Fruit fly (Drosophila melanogaster) whole organism, embryonic: ENCODE data around the gene cwo.

ENCODE experiments used
- ATbp ChIP-seq: fragments of 200-800 bp; sonication (Bioruptor generic); optimal IDR thresholded peaks from 2 replicates; lab custom pipeline; 2017; ENCODE audit warnings: missing biosample characterization, mild to moderate bottlenecking, missing genetic modification characterization, missing genetic modification reagents
- Adf1 ChIP-seq: fragments of 200-800 bp; sonication (Bioruptor generic); IDR thresholded peaks from 2 replicates; pipeline ENCODE4 v1.3.6; 2022; ENCODE audit warnings: missing biosample characterization, missing genetic modification characterization
- Atf3 ChIP-seq: fragments of 200-800 bp; sonication (Bioruptor generic); optimal IDR thresholded peaks from 3 replicates; lab custom pipeline; 2016; ENCODE audit warnings: missing biosample characterization, missing genetic modification characterization
- CG10959 ChIP-seq: fragments of 200-800 bp; sonication (Bioruptor generic); IDR thresholded peaks from 2 replicates; pipeline ENCODE4 v1.3.6; 2022; ENCODE audit warnings: missing biosample characterization, missing genetic modification characterization
- CG12744 ChIP-seq: fragments of 200-800 bp; sonication (Bioruptor generic); optimal IDR thresholded peaks from 2 replicates; lab custom pipeline; 2016; ENCODE audit warnings: missing biosample characterization, missing genetic modification characterization
- CG13287 ChIP-seq: fragments of 200-800 bp; sonication (Bioruptor generic); IDR thresholded peaks from 2 replicates; pipeline ENCODE4 v1.3.6; 2022; ENCODE audit warnings: missing biosample characterization, missing genetic modification characterization; ENCODE audit not compliant: partially characterized antibody
- CG1529 ChIP-seq: fragments of 200-800 bp; sonication (Bioruptor generic); optimal IDR thresholded peaks from 3 replicates; lab custom pipeline; 2018; ENCODE audit warnings: missing biosample characterization, missing genetic modification characterization
- CG15601 ChIP-seq: fragments of 200-800 bp; sonication (Bioruptor generic); optimal IDR thresholded peaks from 3 replicates; lab custom pipeline; 2019; ENCODE audit warnings: missing biosample characterization, mild to moderate bottlenecking, missing genetic modification characterization, moderate library complexity
- CG16779 ChIP-seq: fragments of 200-800 bp; sonication (Bioruptor generic); IDR thresholded peaks from 2 replicates; pipeline ENCODE4 v1.3.6; 2022; ENCODE audit warnings: missing biosample characterization, missing genetic modification characterization
- CG16815 ChIP-seq: fragments of 200-800 bp; sonication (Bioruptor generic); optimal IDR thresholded peaks from 3 replicates; lab custom pipeline; 2017; ENCODE audit warnings: missing biosample characterization, mild to moderate bottlenecking, missing genetic modification characterization
- CG18764 ChIP-seq: fragments of 200-800 bp; sonication (Bioruptor generic); optimal IDR thresholded peaks from 3 replicates; lab custom pipeline; 2016; ENCODE audit warnings: missing biosample characterization, missing genetic modification characterization
- CG31441 ChIP-seq: fragments of 200-800 bp; sonication (Bioruptor generic); IDR thresholded peaks from 2 replicates; pipeline ENCODE4 v1.3.6; 2022; ENCODE audit warnings: missing biosample characterization, missing genetic modification characterization
- CG4328 ChIP-seq: fragments of 200-800 bp; sonication (Bioruptor generic); optimal IDR thresholded peaks from 3 replicates; lab custom pipeline; 2017; ENCODE audit warnings: missing biosample characterization, missing genetic modification reagents, missing genetic modification characterization
- CG4360 ChIP-seq: fragments of 200-800 bp; sonication (Bioruptor generic); IDR thresholded peaks from 2 replicates; pipeline ENCODE4 v1.3.6; 2022; ENCODE audit warnings: missing biosample characterization, missing genetic modification characterization
- CG4707 ChIP-seq: fragments of 200-800 bp; sonication (Bioruptor generic); optimal IDR thresholded peaks from 2 replicates; lab custom pipeline; 2018; ENCODE audit warnings: missing biosample characterization, mild to moderate bottlenecking, missing genetic modification characterization, moderate library complexity
- CG5180 ChIP-seq: fragments of 200-800 bp; sonication (Bioruptor generic); optimal IDR thresholded peaks from 3 replicates; lab custom pipeline; 2017; ENCODE audit warnings: missing biosample characterization, missing genetic modification characterization, mild to moderate bottlenecking, moderate library complexity, missing genetic modification reagents
- CG7372 ChIP-seq: fragments of 200-800 bp; sonication (Bioruptor generic); IDR thresholded peaks from 2 replicates; pipeline ENCODE4 v1.3.6; 2022; ENCODE audit warnings: missing biosample characterization, missing genetic modification characterization
- CG7928 ChIP-seq: fragments of 200-800 bp; sonication (Bioruptor generic); optimal IDR thresholded peaks from 2 replicates; lab custom pipeline; 2017; ENCODE audit warnings: missing biosample characterization, mild to moderate bottlenecking, missing genetic modification characterization
- CG8290 ChIP-seq, 3 experiments: fragments of 200-800 bp; sonication (Bioruptor generic); optimal IDR thresholded peaks; 2 replicates each; lab custom pipeline; 2016 to 2019; ENCODE audit warnings: missing biosample characterization in 3 of 3, missing genetic modification characterization in 3 of 3, mild to moderate bottlenecking in 2 of 3, moderate library complexity in 1 of 3
- CG8359 ChIP-seq: fragments of 200-800 bp; sonication (Bioruptor generic); optimal IDR thresholded peaks from 2 replicates; lab custom pipeline; 2017; ENCODE audit warnings: missing biosample characterization, mild to moderate bottlenecking, missing genetic modification characterization, borderline replicate concordance
- CG9609 ChIP-seq: fragments of 200-800 bp; sonication (Bioruptor generic); optimal IDR thresholded peaks from 3 replicates; lab custom pipeline; 2016; ENCODE audit warnings: missing biosample characterization, missing genetic modification characterization
- E2f1 ChIP-seq: fragments of 200-800 bp; sonication (Bioruptor generic); IDR thresholded peaks from 2 replicates; pipeline ENCODE4 v1.3.6; 2022; ENCODE audit warnings: missing biosample characterization, missing genetic modification characterization
- Fer3 ChIP-seq: fragments of 200-800 bp; sonication (Bioruptor generic); optimal IDR thresholded peaks from 2 replicates; lab custom pipeline; 2018; ENCODE audit warnings: missing biosample characterization, mild to moderate bottlenecking, missing genetic modification characterization, moderate library complexity
- H2.0 ChIP-seq: fragments of 200-800 bp; sonication (Bioruptor generic); IDR thresholded peaks from 2 replicates; pipeline ENCODE4 v1.3.6; 2022; ENCODE audit warnings: missing biosample characterization, missing genetic modification characterization
- HLH3B ChIP-seq: fragments of 200-800 bp; sonication (Bioruptor generic); IDR thresholded peaks from 2 replicates; pipeline ENCODE4 v1.3.6; 2022; ENCODE audit warnings: missing biosample characterization, missing genetic modification characterization
- Mad ChIP-seq: fragments of 200-800 bp; sonication (Bioruptor generic); optimal IDR thresholded peaks from 2 replicates; lab custom pipeline; 2016; ENCODE audit warnings: missing biosample characterization, missing genetic modification characterization
- Neu2 ChIP-seq: fragments of 200-800 bp; sonication (Bioruptor generic); optimal IDR thresholded peaks from 3 replicates; lab custom pipeline; 2016; ENCODE audit warnings: missing biosample characterization, missing genetic modification characterization, borderline replicate concordance
- Nf-YB ChIP-seq: fragments of 200-800 bp; sonication (Bioruptor generic); optimal IDR thresholded peaks from 3 replicates; lab custom pipeline; 2019; ENCODE audit warnings: missing biosample characterization, mild to moderate bottlenecking, missing genetic modification characterization, moderate library complexity
- Optix ChIP-seq: fragments of 200-800 bp; sonication (Bioruptor generic); IDR thresholded peaks from 3 replicates; pipeline ENCODE4 v1.3.6; 2022; ENCODE audit warnings: missing biosample characterization, missing genetic modification characterization
- Sox102F ChIP-seq: fragments of 200-800 bp; sonication (Bioruptor generic); optimal IDR thresholded peaks from 2 replicates; lab custom pipeline; 2018; ENCODE audit warnings: missing biosample characterization, mild to moderate bottlenecking, missing genetic modification characterization, moderate library complexity
- Taf1 ChIP-seq: fragments of 200-800 bp; sonication (Bioruptor generic); IDR thresholded peaks from 2 replicates; pipeline ENCODE4 v1.3.6; 2022; ENCODE audit warnings: missing biosample characterization, missing genetic modification characterization
- YL-1 ChIP-seq: fragments of 200-800 bp; sonication (Bioruptor generic); optimal IDR thresholded peaks from 3 replicates; lab custom pipeline; 2017; ENCODE audit warnings: missing biosample characterization, mild to moderate bottlenecking, missing genetic modification characterization
- bab2 ChIP-seq: fragments of 200-800 bp; sonication (Bioruptor generic); optimal IDR thresholded peaks from 2 replicates; lab custom pipeline; 2016; ENCODE audit warnings: missing biosample characterization, missing genetic modification characterization
- caup ChIP-seq: fragments of 200-800 bp; sonication (Bioruptor generic); optimal IDR thresholded peaks from 3 replicates; lab custom pipeline; 2017; ENCODE audit warnings: missing biosample characterization, mild to moderate bottlenecking, missing genetic modification characterization, moderate library complexity; ENCODE audit not compliant: severe bottlenecking
- chm ChIP-seq: fragments of 200-800 bp; sonication (Bioruptor generic); IDR thresholded peaks from 2 replicates; pipeline ENCODE4 v1.3.6; 2022; ENCODE audit warnings: missing biosample characterization, missing genetic modification characterization
- dati ChIP-seq: fragments of 200-800 bp; sonication (Bioruptor generic); IDR thresholded peaks from 2 replicates; pipeline ENCODE4 v1.3.6; 2022; ENCODE audit warnings: missing biosample characterization, missing genetic modification characterization
- dpn ChIP-seq, 2 experiments: fragments of 200-800 bp; sonication (Bioruptor generic); optimal IDR thresholded peaks; 3 replicates each; lab custom pipeline; 2016; ENCODE audit warnings: missing biosample characterization in 2 of 2, missing genetic modification characterization in 2 of 2
- dysf ChIP-seq: fragments of 200-800 bp; sonication (Bioruptor generic); IDR thresholded peaks from 3 replicates; pipeline ENCODE4 v1.3.6; 2022; ENCODE audit warnings: missing biosample characterization, missing genetic modification characterization
- fd102C ChIP-seq: fragments of 200-800 bp; sonication (Bioruptor generic); optimal IDR thresholded peaks from 2 replicates; lab custom pipeline; 2018; ENCODE audit warnings: missing biosample characterization, mild to moderate bottlenecking, missing genetic modification characterization, moderate library complexity
- fd64A ChIP-seq: fragments of 200-800 bp; sonication (Bioruptor generic); optimal IDR thresholded peaks from 3 replicates; lab custom pipeline; 2018; ENCODE audit warnings: missing biosample characterization, mild to moderate bottlenecking, missing genetic modification characterization
- fu2 ChIP-seq: fragments of 200-800 bp; sonication (Bioruptor generic); optimal IDR thresholded peaks from 2 replicates; lab custom pipeline; 2016; ENCODE audit warnings: missing biosample characterization, missing genetic modification characterization
- gce ChIP-seq: fragments of 200-800 bp; sonication (Bioruptor generic); IDR thresholded peaks from 3 replicates; pipeline ENCODE4 v1.3.6; 2022; ENCODE audit warnings: missing biosample characterization, missing genetic modification characterization
- kah ChIP-seq: fragments of 200-800 bp; sonication (Bioruptor generic); optimal IDR thresholded peaks from 2 replicates; lab custom pipeline; 2018; ENCODE audit warnings: missing biosample characterization, mild to moderate bottlenecking, missing genetic modification characterization
- ken ChIP-seq: fragments of 200-800 bp; sonication (Bioruptor generic); IDR thresholded peaks from 3 replicates; pipeline ENCODE4 v1.3.6; 2022; ENCODE audit warnings: missing biosample characterization, missing genetic modification characterization
- mld ChIP-seq: fragments of 200-800 bp; sonication (Bioruptor generic); IDR thresholded peaks from 3 replicates; pipeline ENCODE4 v1.3.6; 2022; ENCODE audit warnings: missing biosample characterization, missing genetic modification characterization; ENCODE audit not compliant: partially characterized antibody
- odd ChIP-seq: fragments of 200-800 bp; sonication (Bioruptor generic); optimal IDR thresholded peaks from 2 replicates; lab custom pipeline; 2017; ENCODE audit warnings: missing biosample characterization, mild to moderate bottlenecking, missing genetic modification characterization
- pum ChIP-seq: fragments of 200-800 bp; sonication (Bioruptor generic); optimal IDR thresholded peaks from 2 replicates; lab custom pipeline; 2016; ENCODE audit warnings: missing biosample characterization, missing genetic modification characterization
- slp2 ChIP-seq: fragments of 200-800 bp; sonication (Bioruptor generic); optimal IDR thresholded peaks from 2 replicates; lab custom pipeline; 2016; ENCODE audit warnings: missing biosample characterization, missing genetic modification characterization
- unpg ChIP-seq: fragments of 200-800 bp; sonication (Bioruptor generic); optimal IDR thresholded peaks from 3 replicates; lab custom pipeline; 2018; ENCODE audit warnings: missing biosample characterization, mild to moderate bottlenecking, missing genetic modification characterization, moderate library complexity
- wdn ChIP-seq: fragments of 200-800 bp; sonication (Bioruptor generic); IDR thresholded peaks from 2 replicates; pipeline ENCODE4 v1.3.6; 2022; ENCODE audit warnings: missing biosample characterization, missing genetic modification characterization

Gene cwo

dm6 chr3R:10415923-10416322 is 27.9 kb downstream of the cwo start, which contains the start of gene CG6345 (continued):
- TF ChIP-seq CG12744 (peak; percentile 78), CG9609 (peak; percentile 69), Taf1 (GFP tag; lab: Robert Waterston, UW) (no peak; the same call in 1 of the 2 replicates), CG8359 (GFP tag; lab: Kevin White, UChicago) (peak; percentile 84), E2f1 (GFP tag; lab: Robert Waterston, UW) (peak; percentile 67), CG1529 (GFP tag; lab: Kevin White, UChicago) (peak; percentile 84), YL-1 (GFP tag; lab: Kevin White, UChicago) (peak; percentile 87), CG7928 (GFP tag; lab: Kevin White, UChicago) (peak; percentile 94), CG18764 (GFP tag; lab: Kevin White, UChicago) (peak; percentile 85), chm (GFP tag; lab: Robert Waterston, UW) (peak; percentile 89), fu2 (peak; percentile 60), CG10959 (GFP tag; lab: Robert Waterston, UW) (peak; percentile 65), Neu2 (GFP tag; lab: Kevin White, UChicago) (peak; percentile 10), Nf-YB (GFP tag; lab: Kevin White, UChicago) (peak; percentile 64), gce (GFP tag; lab: Robert Waterston, UW) (peak; percentile 77; the same call in 2 of the 3 replicates), dpn (GFP tag; optimal IDR thresholded peaks at IDR 0.05; lab: Kevin White, UChicago) (peak; percentile 84 to 87), Mad (GFP tag; lab: Kevin White, UChicago) (peak; percentile 90), CG13287 (GFP tag; lab: Robert Waterston, UW) (peak; percentile 48; the same call in 1 of the 2 replicates), CG16815 (peak; percentile 48), kah (GFP tag; lab: Kevin White, UChicago) (peak; percentile 85), wdn (GFP tag; lab: Robert Waterston, UW) (no peak), CG31441 (peak; percentile 85), CG15601 (tag; lab: Kevin White, UChicago) (peak; percentile 80), CG4707 (GFP tag; lab: Kevin White, UChicago) (peak; percentile 90), Atf3 (peak; percentile 75), CG16779 (GFP tag; lab: Robert Waterston, UW) (no peak), CG7372 (GFP tag; lab: Robert Waterston, UW) (peak; percentile 74), ATbp (GFP tag; lab: Kevin White, UChicago) (peak; percentile 79), ken (GFP tag; lab: Robert Waterston, UW) (peak; percentile 67; the same call in 1 of the 3 replicates), dati (no peak), CG5180 (GFP tag; lab: Kevin White, UChicago) (peak; percentile 76), Adf1 (peak; percentile 22; the same call in 1 of the 2 replicates), pum (GFP tag; lab: Kevin White, UChicago) (peak; percentile 74), Sox102F (GFP tag; lab: Kevin White, UChicago) (peak; percentile 80), bab2 (GFP tag; lab: Kevin White, UChicago) (peak; percentile 70), fd64A (GFP tag; lab: Kevin White, UChicago) (peak; percentile 86), mld (no peak), HLH3B (GFP tag; lab: Robert Waterston, UW) (peak; percentile 78), slp2 (GFP tag; lab: Kevin White, UChicago) (peak; percentile 88), CG4328 (GFP tag; lab: Kevin White, UChicago) (peak; percentile 72), fd102C (GFP tag; lab: Kevin White, UChicago) (peak; percentile 79), CG4360 (GFP tag; lab: Robert Waterston, UW) (no peak), Fer3 (tag; lab: Kevin White, UChicago) (peak; percentile 84), odd (GFP tag; lab: Kevin White, UChicago) (peak; percentile 86), dysf (peak; percentile 83), H2.0 (GFP tag; lab: Robert Waterston, UW) (peak; percentile 72), Optix (peak; percentile 72; the same call in 2 of the 3 replicates), CG8290 (GFP tag; optimal IDR thresholded peaks at IDR 0.05; lab: Kevin White, UChicago) (peak; percentile 50), CG8290 (tag; optimal IDR thresholded peaks at IDR 0.05; lab: Kevin White, UChicago) (peak; percentile 44 to 82), unpg (peak; percentile 83), caup (GFP tag; lab: Kevin White, UChicago) (peak; percentile 92)
